Fruit fly (Drosophila melanogaster) whole organism, pupa: Measurements from ENCODE around the gene CG6028.
A peak's percentile ranks its signal among the peaks of the same experiment; 100 is the strongest.

ENCODE experiments used
- CG10348 ChIP-seq: fragments of 200-800 bp; sonication (Bioruptor generic); IDR thresholded peaks from 2 replicates; pipeline ENCODE4 v1.3.6; 2022; ENCODE audit warnings: missing biosample characterization, missing genetic modification characterization
- CG12605 ChIP-seq: fragments of 200-800 bp; sonication (Bioruptor generic); IDR thresholded peaks from 2 replicates; pipeline ENCODE4 v1.3.6; 2022; ENCODE audit warnings: missing biosample characterization, missing genetic modification characterization
- CG13204 ChIP-seq: fragments of 200-800 bp; sonication (Bioruptor generic); optimal IDR thresholded peaks from 2 replicates; lab custom pipeline; 2018; ENCODE audit warnings: missing biosample characterization, mild to moderate bottlenecking, missing genetic modification characterization, moderate library complexity
- CG14655 ChIP-seq: fragments of 200-800 bp; sonication (Bioruptor generic); optimal IDR thresholded peaks from 3 replicates; lab custom pipeline; 2017; ENCODE audit warnings: mild to moderate bottlenecking, missing biosample characterization, missing genetic modification reagents, missing genetic modification characterization
- CG15710 ChIP-seq: fragments of 200-800 bp; sonication (Bioruptor generic); optimal IDR thresholded peaks from 2 replicates; lab custom pipeline; 2018; ENCODE audit warnings: missing biosample characterization, mild to moderate bottlenecking, missing genetic modification characterization, moderate library complexity
- CG17806 ChIP-seq: fragments of 200-800 bp; sonication (Bioruptor generic); optimal IDR thresholded peaks from 2 replicates; lab custom pipeline; 2018; ENCODE audit warnings: missing biosample characterization, mild to moderate bottlenecking, missing genetic modification characterization, moderate library complexity
- CG32121 ChIP-seq: fragments of 200-800 bp; sonication (Bioruptor generic); IDR thresholded peaks from 2 replicates; pipeline ENCODE4 v1.3.6; 2022; ENCODE audit warnings: missing biosample characterization, missing genetic modification characterization
- CG34367 ChIP-seq: fragments of 200-800 bp; sonication (Bioruptor generic); optimal IDR thresholded peaks from 2 replicates; lab custom pipeline; 2018; ENCODE audit warnings: missing biosample characterization, mild to moderate bottlenecking, missing genetic modification characterization
- CG4496 ChIP-seq: fragments of 200-800 bp; sonication (Bioruptor generic); IDR thresholded peaks from 3 replicates; pipeline ENCODE4 v1.3.6; 2022; ENCODE audit warnings: missing biosample characterization, missing genetic modification characterization
- CG8159 ChIP-seq: fragments of 200-800 bp; sonication (Bioruptor generic); optimal IDR thresholded peaks from 3 replicates; lab custom pipeline; 2018; ENCODE audit warnings: missing biosample characterization, mild to moderate bottlenecking, missing genetic modification characterization, moderate library complexity
- CG8301 ChIP-seq: fragments of 200-800 bp; sonication (Bioruptor generic); optimal IDR thresholded peaks from 2 replicates; lab custom pipeline; 2018; ENCODE audit warnings: missing biosample characterization, mild to moderate bottlenecking, missing genetic modification characterization
- CG9948 ChIP-seq: fragments of 200-800 bp; sonication (Bioruptor generic); optimal IDR thresholded peaks from 2 replicates; lab custom pipeline; 2018; ENCODE audit warnings: missing biosample characterization, mild to moderate bottlenecking, missing genetic modification characterization, moderate library complexity
- D1 ChIP-seq: fragments of 200-800 bp; sonication (Bioruptor generic); optimal IDR thresholded peaks from 2 replicates; lab custom pipeline; 2018; ENCODE audit warnings: missing biosample characterization, mild to moderate bottlenecking, missing genetic modification characterization, moderate library complexity
- EcR ChIP-seq: fragments of 200-800 bp; sonication (Bioruptor generic); optimal IDR thresholded peaks from 3 replicates; lab custom pipeline; 2019; ENCODE audit warnings: missing biosample characterization, missing genetic modification characterization, mild to moderate bottlenecking, moderate library complexity, missing genetic modification reagents
- Ets98B ChIP-seq: fragments of 200-800 bp; sonication (Bioruptor generic); IDR thresholded peaks from 2 replicates; pipeline ENCODE4 v1.3.6; 2022; ENCODE audit warnings: missing biosample characterization, missing genetic modification characterization
- Pif1A ChIP-seq: fragments of 200-800 bp; sonication (Bioruptor generic); optimal IDR thresholded peaks from 3 replicates; lab custom pipeline; 2016; ENCODE audit warnings: missing biosample characterization, missing genetic modification characterization
- Pif1B ChIP-seq: fragments of 200-800 bp; sonication (Bioruptor generic); optimal IDR thresholded peaks from 3 replicates; lab custom pipeline; 2016; ENCODE audit warnings: missing biosample characterization, missing genetic modification characterization
- Snoo ChIP-seq: fragments of 200-800 bp; sonication (Bioruptor generic); optimal IDR thresholded peaks from 3 replicates; lab custom pipeline; 2017; ENCODE audit warnings: missing biosample characterization, mild to moderate bottlenecking, missing genetic modification characterization, inconsistent platforms
- fd96Ca ChIP-seq: fragments of 200-800 bp; sonication (Bioruptor generic); IDR thresholded peaks from 3 replicates; pipeline ENCODE4 v1.3.6; 2022; ENCODE audit warnings: missing biosample characterization, missing genetic modification characterization
- gl ChIP-seq: fragments of 200-800 bp; sonication (Bioruptor generic); optimal IDR thresholded peaks from 2 replicates; lab custom pipeline; 2018; ENCODE audit warnings: missing biosample characterization, mild to moderate bottlenecking, missing genetic modification characterization
- rn ChIP-seq: fragments of 200-800 bp; sonication (Bioruptor generic); IDR thresholded peaks from 2 replicates; pipeline ENCODE4 v1.3.6; 2022; ENCODE audit warnings: missing biosample characterization, missing genetic modification characterization

Gene CG6028

DNA sequence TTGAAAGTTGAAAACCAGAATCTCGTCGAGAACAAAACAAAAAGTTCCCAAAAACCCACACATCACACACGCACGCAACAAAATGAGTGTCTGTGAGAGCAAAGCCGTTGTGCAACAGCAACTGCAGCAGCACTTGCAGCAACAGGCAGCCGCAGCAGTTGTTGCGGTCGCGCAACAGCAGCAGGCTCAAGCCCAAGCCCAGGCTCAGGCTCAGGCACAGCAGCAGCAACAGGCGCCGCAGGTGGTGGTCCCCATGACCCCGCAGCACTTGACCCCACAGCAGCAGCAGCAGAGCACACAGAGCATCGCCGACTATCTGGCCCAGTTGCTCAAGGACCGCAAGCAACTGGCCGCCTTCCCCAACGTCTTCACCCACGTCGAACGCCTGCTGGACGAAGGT lies 17.7 kb upstream of the CG6028 start:
- TF ChIP-seq CG32121 = no peak
- no peak for TF ChIP-seq CG34367 (tag; lab: Kevin White, UChicago)
- no peak for TF ChIP-seq CG8159 (tag; lab: Kevin White, UChicago)
- 0 out of 2 replicates have a peak, but pooled peaks have one; percentile 20 for TF ChIP-seq CG12605 (GFP tag; lab: Robert Waterston, UW)
- no peak for TF ChIP-seq CG14655 (GFP tag; lab: Kevin White, UChicago)

- no peak for TF ChIP-seq CG8301
- peak; percentile 35 for TF ChIP-seq EcR
- TF ChIP-seq, all 21 proteins: peak for 1
Observed at dm6 chr3R:22042283-22042875, 17.1 kb upstream of the CG6028 start.

DNA sequence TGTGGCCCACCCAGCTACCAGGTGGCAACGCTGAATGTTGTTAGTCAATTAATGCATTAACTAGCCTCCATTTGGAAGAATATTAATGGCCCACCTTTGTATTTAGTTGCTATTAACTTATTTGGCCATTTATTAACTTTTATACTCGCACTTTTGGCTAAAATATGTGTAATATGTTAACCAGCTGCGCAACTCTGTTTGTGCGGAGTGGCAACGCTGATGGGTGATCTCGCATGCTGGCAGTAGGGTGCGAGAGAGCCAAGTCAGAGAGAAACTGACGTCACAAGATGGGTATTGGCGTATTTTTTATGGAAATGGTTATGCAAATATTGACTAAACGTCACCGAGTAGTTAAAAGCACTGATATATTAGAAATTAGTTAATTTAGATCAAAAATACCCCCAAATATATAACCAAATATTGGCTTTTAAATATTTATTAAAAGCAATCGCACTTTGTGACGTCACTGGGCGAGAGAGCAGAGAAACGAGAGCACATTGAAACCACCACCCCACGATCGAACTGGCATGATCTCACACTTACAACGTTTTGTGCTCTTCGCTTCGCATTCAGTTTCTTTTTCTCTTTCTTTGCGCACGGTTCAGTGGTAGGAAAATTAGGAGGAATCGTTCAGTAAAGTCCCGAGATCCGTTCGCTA lies 16.4 kb upstream of the CG6028 start, which contains the start of gene how:
how (plus strand) TSS at position 567 of the 658 bp plus-strand sequence.
- TF ChIP-seq fd96Ca (GFP tag; lab: Robert Waterston, UW) (peak; percentile 5; the same call in 1 of the 3 replicates), EcR (no peak), Snoo (tag; lab: Kevin White, UChicago) (peak; percentile 16), CG15710 (tag; lab: Kevin White, UChicago) (peak; percentile 13), Pif1A (GFP tag; lab: Kevin White, UChicago) (peak; percentile 33), Pif1B (GFP tag; lab: Kevin White, UChicago) (peak; percentile 40), CG8301 (no peak), CG12605 (GFP tag; lab: Robert Waterston, UW) (no peak)

DNA sequence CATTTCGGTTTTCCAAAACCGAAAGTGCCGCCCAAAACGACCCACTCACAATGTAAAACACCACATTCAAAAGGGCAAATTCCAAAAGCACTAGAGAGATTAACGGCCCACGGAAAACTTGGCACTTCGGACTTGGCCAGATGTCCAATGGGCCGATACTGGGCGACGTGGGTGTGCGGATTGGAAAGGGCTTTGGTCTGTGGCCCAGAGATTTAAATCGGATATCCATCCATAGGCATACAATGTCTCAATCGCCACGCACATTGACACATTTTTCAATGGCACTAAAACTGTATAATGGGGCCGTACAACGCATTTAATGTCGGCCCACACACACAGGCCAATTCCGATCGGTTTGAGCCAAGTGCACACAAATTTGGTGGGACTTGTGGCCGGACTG lies 15.1 kb upstream of the CG6028 start:
- TF ChIP-seq CG4496 (GFP tag; lab: Robert Waterston, UW) (no peak), gl (tag; lab: Kevin White, UChicago) (no peak), CG17806 (tag; lab: Kevin White, UChicago) (no peak), CG34367 (tag; lab: Kevin White, UChicago) (no peak), CG8159 (tag; lab: Kevin White, UChicago) (no peak), CG12605 (GFP tag; lab: Robert Waterston, UW) (no peak), Ets98B (GFP tag; lab: Robert Waterston, UW) (no peak), CG13204 (GFP tag; lab: Kevin White, UChicago) (no peak), D1 (no peak), CG32121 (no peak), CG10348 (GFP tag; lab: Robert Waterston, UW) (no peak), Pif1B (GFP tag; lab: Kevin White, UChicago) (no peak), CG14655 (GFP tag; lab: Kevin White, UChicago) (no peak), CG9948 (tag; lab: Kevin White, UChicago) (no peak), CG15710 (tag; lab: Kevin White, UChicago) (no peak), fd96Ca (GFP tag; lab: Robert Waterston, UW) (no peak)

DNA sequence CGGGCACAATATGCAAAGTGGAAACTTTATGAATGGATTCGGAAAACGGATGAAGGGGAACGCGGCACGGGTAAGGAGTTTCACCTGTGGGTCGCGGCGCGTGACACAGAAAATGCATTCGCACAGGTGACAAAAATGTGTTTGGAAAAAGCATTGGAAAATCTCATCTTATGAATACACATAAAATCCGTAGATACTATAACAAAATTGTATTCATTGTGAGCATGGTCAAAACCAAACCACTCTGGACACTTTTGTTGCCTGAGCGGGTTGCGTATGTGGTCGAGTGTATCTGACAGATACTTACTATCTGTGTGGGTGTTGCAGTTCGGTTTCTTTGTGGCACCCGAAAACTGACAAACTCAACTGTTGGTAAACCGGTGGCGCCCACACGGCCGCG lies 14.2 kb upstream of the CG6028 start:
- TF ChIP-seq CG17806 (tag; lab: Kevin White, UChicago) (peak; percentile 37), Pif1B (GFP tag; lab: Kevin White, UChicago) (no peak), CG14655 (GFP tag; lab: Kevin White, UChicago) (no peak), CG32121 (peak; percentile 90), CG4496 (GFP tag; lab: Robert Waterston, UW) (peak; percentile 92), CG13204 (GFP tag; lab: Kevin White, UChicago) (no peak), Ets98B (GFP tag; lab: Robert Waterston, UW) (peak; percentile 90), fd96Ca (GFP tag; lab: Robert Waterston, UW) (peak; percentile 89), CG8301 (no peak), Pif1A (GFP tag; lab: Kevin White, UChicago) (no peak), CG15710 (tag; lab: Kevin White, UChicago) (peak; percentile 49), CG12605 (GFP tag; lab: Robert Waterston, UW) (peak; percentile 85), D1 (no peak), gl (tag; lab: Kevin White, UChicago) (no peak), Snoo (tag; lab: Kevin White, UChicago) (peak; percentile 57), CG8159 (tag; lab: Kevin White, UChicago) (no peak), rn (GFP tag; lab: Robert Waterston, UW) (peak; percentile 66), CG9948 (tag; lab: Kevin White, UChicago) (peak; percentile 31), CG34367 (tag; lab: Kevin White, UChicago) (no peak), EcR (no peak), CG10348 (GFP tag; lab: Robert Waterston, UW) (no peak)
- TF ChIP-seq, all 21 proteins: peak for 10

- TF ChIP-seq rn (GFP tag; lab: Robert Waterston, UW) = no peak
- peak; percentile 39 for TF ChIP-seq EcR
- TF ChIP-seq, all 21 proteins: peak for 1
Observed at dm6 chr3R:22035552-22035951, 10.2 kb upstream of the CG6028 start.
